Fruit fly (Drosophila melanogaster) whole organism, wandering third instar larva: ENCODE measurements around the gene CG33098.

Source experiments
- Dfd ChIP-seq: fragments of >200 bp; optimal IDR thresholded peaks from 2 replicates; lab custom pipeline; 2017; ENCODE audit warnings: missing biosample characterization, missing genetic modification characterization
- Hr78 ChIP-seq: fragments of >200 bp; optimal IDR thresholded peaks from 2 replicates; lab custom pipeline; 2017; ENCODE audit warnings: missing biosample characterization, missing genetic modification characterization
- N ChIP-seq: fragments of >200 bp; optimal IDR thresholded peaks from 2 replicates; lab custom pipeline; 2018; ENCODE audit warnings: missing biosample characterization, missing external identifiers, missing genetic modification characterization
- OdsH ChIP-seq: fragments of 200-800 bp; sonication (Bioruptor generic); optimal IDR thresholded peaks from 2 replicates; lab custom pipeline; 2016; ENCODE audit warnings: missing biosample characterization, mild to moderate bottlenecking, missing genetic modification characterization
- Rel ChIP-seq, 2 experiments: fragments of 200-800 bp; sonication (Bioruptor generic) in 1 of 2; optimal IDR thresholded peaks; 2 replicates in 1 of 2; 3 replicates in 1 of 2; lab custom pipeline; 2016 to 2019; ENCODE audit warnings: mild to moderate bottlenecking in 2 of 2, missing biosample characterization in 2 of 2, missing genetic modification characterization in 2 of 2, moderate library complexity in 1 of 2
- Vsx2 ChIP-seq: fragments of 200-300, 225-300 bp; sonication (Bioruptor generic); optimal IDR thresholded peaks from 2 replicates; lab custom pipeline; 2018; ENCODE audit warnings: missing biosample characterization, missing genetic modification characterization; ENCODE audit not compliant: partially characterized antibody
- dl ChIP-seq, 2 experiments: fragments of 175-275, 200-275 bp in 1 of 2; fragments of 200-275 bp in 1 of 2; sonication (Bioruptor generic); optimal IDR thresholded peaks; lab custom pipeline; 2018; ENCODE audit warnings: mild to moderate bottlenecking in 2 of 2, missing biosample characterization in 2 of 2, missing genetic modification characterization in 2 of 2, moderate library complexity in 2 of 2; ENCODE audit not compliant: partially characterized antibody in 2 of 2, insufficient read depth in 1 of 2
- dmrt93B ChIP-seq: fragments of 200-800 bp; sonication (Bioruptor generic); optimal IDR thresholded peaks from 2 replicates; lab custom pipeline; 2018; ENCODE audit warnings: missing biosample characterization, mild to moderate bottlenecking, missing genetic modification characterization
- dsf ChIP-seq: sonication (Bioruptor generic); optimal IDR thresholded peaks from 2 replicates; lab custom pipeline; 2016; ENCODE audit warnings: missing biosample characterization, missing genetic modification characterization, borderline replicate concordance
- foxo ChIP-seq, 2 experiments: fragments of 200-800 bp; sonication (Bioruptor generic); optimal IDR thresholded peaks; 2 replicates in 1 of 2; 3 replicates in 1 of 2; lab custom pipeline; 2016 to 2017; ENCODE audit warnings: missing biosample characterization in 2 of 2, missing genetic modification characterization in 2 of 2
- fru ChIP-seq: fragments of 200-800 bp; sonication (Bioruptor generic); optimal IDR thresholded peaks from 3 replicates; lab custom pipeline; 2016; ENCODE audit warnings: missing biosample characterization, mild to moderate bottlenecking, missing genetic modification characterization
- lola ChIP-seq: fragments of >200 bp; optimal IDR thresholded peaks from 2 replicates; lab custom pipeline; 2017; ENCODE audit warnings: missing biosample characterization, missing genetic modification characterization
- pan ChIP-seq: fragments of >200 bp; optimal IDR thresholded peaks from 2 replicates; lab custom pipeline; 2017
- psq ChIP-seq: fragments of 200-800 bp; sonication (Bioruptor generic); optimal IDR thresholded peaks from 3 replicates; lab custom pipeline; 2017; ENCODE audit warnings: missing biosample characterization, mild to moderate bottlenecking, missing genetic modification characterization, moderate library complexity
- rgr ChIP-seq: fragments of 200-800 bp; sonication (Bioruptor generic); optimal IDR thresholded peaks from 3 replicates; lab custom pipeline; 2016; ENCODE audit warnings: missing biosample characterization, mild to moderate bottlenecking, missing genetic modification characterization
- sv ChIP-seq: fragments of 200-800 bp; sonication (Bioruptor generic); optimal IDR thresholded peaks from 3 replicates; lab custom pipeline; 2016; ENCODE audit warnings: missing biosample characterization, missing genetic modification characterization

CG33098 gene

DNA sequence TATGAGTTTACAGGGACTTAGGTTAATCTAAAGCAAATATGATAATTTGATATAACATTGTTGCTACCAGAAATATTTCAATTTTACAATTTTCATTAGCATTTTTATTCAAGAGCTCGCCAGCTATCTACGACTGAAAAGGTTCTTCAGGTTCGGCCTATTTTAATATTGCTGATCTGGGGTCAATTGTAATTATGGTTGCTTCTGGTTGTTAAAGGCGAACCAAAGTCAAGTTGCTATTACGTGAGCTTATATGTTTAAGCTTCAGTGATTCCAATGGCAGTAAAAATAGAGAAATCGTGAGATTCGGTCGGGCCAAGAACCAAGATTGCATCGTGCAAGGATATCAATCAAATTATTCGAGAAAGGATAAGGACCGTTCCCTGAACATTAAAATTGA lies 49.0 kb downstream of the CG33098 start, which contains the start of gene Desat2:
Gene Desat2, plus strand, starts transcription at position 301 of the 400 bp plus-strand sequence.
- no peak for TF ChIP-seq dmrt93B
- no peak for TF ChIP-seq Dfd
- no peak for TF ChIP-seq sv (GFP tag; lab: Kevin White, UChicago)
- no peak for TF ChIP-seq rgr (GFP tag; lab: Kevin White, UChicago)
- TF ChIP-seq foxo (GFP tag; optimal IDR thresholded peaks at IDR 0.05; lab: Kevin White, UChicago): no peak
- no peak for TF ChIP-seq dl (GFP tag; optimal IDR thresholded peaks at IDR 0.05; lab: Kevin White, UChicago; ENCODE audit: insufficient read depth in 1 of 2, partially characterized antibody in 2 of 2)
- TF ChIP-seq Rel (GFP tag; optimal IDR thresholded peaks at IDR 0.05; lab: Kevin White, UChicago): no peak
- TF ChIP-seq Rel (tag; optimal IDR thresholded peaks at IDR 0.05; lab: Kevin White, UChicago): no peak
- TF ChIP-seq dsf: no peak
- no peak for TF ChIP-seq lola
- no peak for TF ChIP-seq N (GFP tag; lab: Kevin White, UChicago)
- no peak for TF ChIP-seq Hr78 (GFP tag; lab: Kevin White, UChicago)
- no peak for TF ChIP-seq psq
- TF ChIP-seq Vsx2: no peak
- TF ChIP-seq OdsH (GFP tag; lab: Kevin White, UChicago): no peak
- no peak for TF ChIP-seq pan (lab: Kevin White, UChicago)
- TF ChIP-seq fru (GFP tag; lab: Kevin White, UChicago): no peak
